Fruit fly (Drosophila melanogaster) whole organism, prepupa: ENCODE data around the gene Npc2b.
A peak's percentile ranks its signal among the peaks of the same experiment; 100 is the strongest.

Experiments
- Blimp-1 ChIP-seq: fragments of 200-800 bp; sonication (Bioruptor generic); optimal IDR thresholded peaks from 3 replicates; lab custom pipeline; 2017; ENCODE audit warnings: missing biosample characterization, missing genetic modification characterization, mild to moderate bottlenecking, moderate library complexity, missing genetic modification reagents
- CG11294 ChIP-seq: fragments of 200-800 bp; sonication (Bioruptor generic); IDR thresholded peaks from 2 replicates; pipeline ENCODE4 v1.3.6; 2022; ENCODE audit warnings: missing biosample characterization, missing genetic modification characterization
- CG11762 ChIP-seq: fragments of 200-800 bp; sonication (Bioruptor generic); optimal IDR thresholded peaks from 3 replicates; lab custom pipeline; 2016; ENCODE audit warnings: missing biosample characterization, missing genetic modification characterization; ENCODE audit not compliant: insufficient read depth
- CG11902 ChIP-seq: fragments of 200-800 bp; sonication (Bioruptor generic); optimal IDR thresholded peaks from 3 replicates; lab custom pipeline; 2016; ENCODE audit warnings: missing biosample characterization, missing genetic modification characterization
- CG3032 ChIP-seq: fragments of 200-800 bp; optimal IDR thresholded peaks from 2 replicates; lab custom pipeline; 2019; ENCODE audit warnings: missing biosample characterization, mild to moderate bottlenecking, missing genetic modification characterization, moderate library complexity
- CG31627 ChIP-seq: fragments of 200-800 bp; sonication (Bioruptor generic); optimal IDR thresholded peaks from 3 replicates; lab custom pipeline; 2016; ENCODE audit warnings: missing biosample characterization, missing genetic modification characterization
- CG32006 ChIP-seq: fragments of 200-800 bp; sonication (Bioruptor generic); optimal IDR thresholded peaks from 3 replicates; lab custom pipeline; 2017; ENCODE audit warnings: missing biosample characterization, mild to moderate bottlenecking, missing genetic modification characterization
- CG3919 ChIP-seq: fragments of 200-800 bp; sonication (Bioruptor generic); optimal IDR thresholded peaks from 3 replicates; lab custom pipeline; 2016; ENCODE audit warnings: missing biosample characterization, missing genetic modification characterization
- CG4318 ChIP-seq: fragments of 200-800 bp; sonication (Bioruptor generic); optimal IDR thresholded peaks from 3 replicates; lab custom pipeline; 2017; ENCODE audit warnings: missing biosample characterization, mild to moderate bottlenecking, missing genetic modification characterization
- CG6163 ChIP-seq: fragments of 200-800 bp; sonication (Bioruptor generic); IDR thresholded peaks from 3 replicates; pipeline ENCODE4 v1.3.6; 2022; ENCODE audit warnings: missing biosample characterization, missing genetic modification characterization
- CG6276 ChIP-seq: fragments of 200-800 bp; sonication (Bioruptor generic); optimal IDR thresholded peaks from 2 replicates; lab custom pipeline; 2017; ENCODE audit warnings: missing biosample characterization, mild to moderate bottlenecking, missing genetic modification characterization
- CG6854 ChIP-seq: fragments of 200-800 bp; sonication (Bioruptor generic); optimal IDR thresholded peaks from 2 replicates; lab custom pipeline; 2017; ENCODE audit warnings: missing biosample characterization, mild to moderate bottlenecking, missing genetic modification characterization
- CG7368 ChIP-seq: fragments of 200-800 bp; sonication (Bioruptor generic); optimal IDR thresholded peaks from 3 replicates; lab custom pipeline; 2016; ENCODE audit warnings: missing biosample characterization, missing genetic modification characterization
- CG8119 ChIP-seq: fragments of 200-800 bp; sonication (Bioruptor generic); IDR thresholded peaks from 3 replicates; pipeline ENCODE4 v1.3.6; 2022; ENCODE audit warnings: missing biosample characterization, missing genetic modification characterization
- CG8319 ChIP-seq: fragments of 200-800 bp; sonication (Bioruptor generic); optimal IDR thresholded peaks from 3 replicates; lab custom pipeline; 2016; ENCODE audit warnings: missing biosample characterization, missing genetic modification characterization
- CG8632 ChIP-seq: fragments of 200-800 bp; sonication (Bioruptor generic); optimal IDR thresholded peaks from 3 replicates; lab custom pipeline; 2016; ENCODE audit warnings: missing biosample characterization, missing genetic modification characterization
- Eip78C ChIP-seq: fragments of 200-800 bp; sonication (Bioruptor generic); peaks from one replicate; lab custom pipeline; 2016; ENCODE audit warnings: missing biosample characterization, missing genetic modification characterization
- Eip93F ChIP-seq: fragments of 200-800 bp; sonication (Bioruptor generic); optimal IDR thresholded peaks from 2 replicates; lab custom pipeline; 2016; ENCODE audit warnings: missing biosample characterization, mild to moderate bottlenecking, missing genetic modification characterization
- Ets21C ChIP-seq: fragments of 200-800 bp; sonication (Bioruptor generic); optimal IDR thresholded peaks from 3 replicates; lab custom pipeline; 2016; ENCODE audit warnings: missing biosample characterization, missing genetic modification characterization
- Ets96B ChIP-seq: fragments of 200-800 bp; optimal IDR thresholded peaks from 2 replicates; lab custom pipeline; 2019; ENCODE audit warnings: missing biosample characterization, mild to moderate bottlenecking, missing genetic modification characterization, moderate library complexity
- Gug ChIP-seq: fragments of 200-800 bp; sonication (Bioruptor generic); IDR thresholded peaks from 2 replicates; pipeline ENCODE4 v1.3.6; 2022; ENCODE audit warnings: missing biosample characterization, missing genetic modification characterization
- Hr39 ChIP-seq: fragments of 200-800 bp; sonication (Bioruptor generic); optimal IDR thresholded peaks from 2 replicates; lab custom pipeline; 2016; ENCODE audit warnings: missing biosample characterization, missing genetic modification characterization
- Hr4 ChIP-seq: fragments of 200-800 bp; sonication (Bioruptor generic); optimal IDR thresholded peaks from 3 replicates; lab custom pipeline; 2016; ENCODE audit warnings: missing biosample characterization, missing genetic modification characterization
- Met ChIP-seq: fragments of 200-800 bp; sonication (Bioruptor generic); optimal IDR thresholded peaks from 3 replicates; lab custom pipeline; 2016; ENCODE audit warnings: missing biosample characterization, missing genetic modification characterization
- OdsH ChIP-seq: fragments of 200-800 bp; sonication (Bioruptor generic); optimal IDR thresholded peaks from 3 replicates; lab custom pipeline; 2016; ENCODE audit warnings: missing biosample characterization, missing genetic modification characterization
- achi ChIP-seq: fragments of 200-800 bp; sonication (Bioruptor generic); optimal IDR thresholded peaks from 3 replicates; lab custom pipeline; 2016; ENCODE audit warnings: missing biosample characterization, missing genetic modification characterization
- acj6 ChIP-seq: fragments of 200-800 bp; sonication (Bioruptor generic); optimal IDR thresholded peaks from 3 replicates; lab custom pipeline; 2016; ENCODE audit warnings: missing biosample characterization, missing genetic modification characterization
- dsx ChIP-seq: fragments of 200-800 bp; optimal IDR thresholded peaks from 3 replicates; lab custom pipeline; 2019; ENCODE audit warnings: missing biosample characterization, mild to moderate bottlenecking, missing genetic modification characterization, moderate library complexity; ENCODE audit not compliant: poor library complexity, severe bottlenecking
- fd59A ChIP-seq: fragments of 200-800 bp; sonication (Bioruptor generic); optimal IDR thresholded peaks from 2 replicates; lab custom pipeline; 2017; ENCODE audit warnings: missing biosample characterization, mild to moderate bottlenecking, missing genetic modification characterization, missing genetic modification reagents
- fd85E ChIP-seq: fragments of 200-800 bp; sonication (Bioruptor generic); optimal IDR thresholded peaks from 3 replicates; lab custom pipeline; 2016; ENCODE audit warnings: missing biosample characterization, missing genetic modification characterization
- fkh ChIP-seq: fragments of 200-800 bp; sonication (Bioruptor generic); optimal IDR thresholded peaks from 3 replicates; lab custom pipeline; 2017; ENCODE audit warnings: missing biosample characterization, mild to moderate bottlenecking, missing genetic modification characterization, moderate library complexity
- lz ChIP-seq: fragments of 200-800 bp; sonication (Bioruptor generic); optimal IDR thresholded peaks from 3 replicates; lab custom pipeline; 2016; ENCODE audit warnings: missing biosample characterization, missing genetic modification characterization
- pdm3 ChIP-seq: fragments of 200-800 bp; sonication (Bioruptor generic); optimal IDR thresholded peaks from 3 replicates; lab custom pipeline; 2016; ENCODE audit warnings: missing biosample characterization, missing genetic modification characterization
- salr ChIP-seq, 2 experiments: fragments of 200-800 bp; sonication (Bioruptor generic); optimal IDR thresholded peaks; 3 replicates each; lab custom pipeline; 2016 to 2018; ENCODE audit warnings: missing biosample characterization in 2 of 2, missing genetic modification characterization in 2 of 2, mild to moderate bottlenecking in 1 of 2
- spab ChIP-seq: fragments of 200-800 bp; sonication (Bioruptor generic); optimal IDR thresholded peaks from 2 replicates; lab custom pipeline; 2017; ENCODE audit warnings: missing biosample characterization, mild to moderate bottlenecking, missing genetic modification characterization, missing genetic modification reagents
- ss ChIP-seq, 2 experiments: fragments of 200-800 bp; sonication (Bioruptor generic); optimal IDR thresholded peaks; 2 replicates in 1 of 2; 3 replicates in 1 of 2; lab custom pipeline; 2017 to 2018; ENCODE audit warnings: mild to moderate bottlenecking in 2 of 2, missing biosample characterization in 2 of 2, missing genetic modification characterization in 2 of 2, moderate library complexity in 1 of 2
- svp ChIP-seq: fragments of 200-800 bp; sonication (Bioruptor generic); peaks from one replicate; lab custom pipeline; 2016; ENCODE audit warnings: missing biosample characterization, missing genetic modification characterization
- vri ChIP-seq: fragments of 200-800 bp; sonication (Bioruptor generic); optimal IDR thresholded peaks from 3 replicates; lab custom pipeline; 2016; ENCODE audit warnings: missing biosample characterization, mild to moderate bottlenecking, missing genetic modification characterization

The Npc2b gene

DNA sequence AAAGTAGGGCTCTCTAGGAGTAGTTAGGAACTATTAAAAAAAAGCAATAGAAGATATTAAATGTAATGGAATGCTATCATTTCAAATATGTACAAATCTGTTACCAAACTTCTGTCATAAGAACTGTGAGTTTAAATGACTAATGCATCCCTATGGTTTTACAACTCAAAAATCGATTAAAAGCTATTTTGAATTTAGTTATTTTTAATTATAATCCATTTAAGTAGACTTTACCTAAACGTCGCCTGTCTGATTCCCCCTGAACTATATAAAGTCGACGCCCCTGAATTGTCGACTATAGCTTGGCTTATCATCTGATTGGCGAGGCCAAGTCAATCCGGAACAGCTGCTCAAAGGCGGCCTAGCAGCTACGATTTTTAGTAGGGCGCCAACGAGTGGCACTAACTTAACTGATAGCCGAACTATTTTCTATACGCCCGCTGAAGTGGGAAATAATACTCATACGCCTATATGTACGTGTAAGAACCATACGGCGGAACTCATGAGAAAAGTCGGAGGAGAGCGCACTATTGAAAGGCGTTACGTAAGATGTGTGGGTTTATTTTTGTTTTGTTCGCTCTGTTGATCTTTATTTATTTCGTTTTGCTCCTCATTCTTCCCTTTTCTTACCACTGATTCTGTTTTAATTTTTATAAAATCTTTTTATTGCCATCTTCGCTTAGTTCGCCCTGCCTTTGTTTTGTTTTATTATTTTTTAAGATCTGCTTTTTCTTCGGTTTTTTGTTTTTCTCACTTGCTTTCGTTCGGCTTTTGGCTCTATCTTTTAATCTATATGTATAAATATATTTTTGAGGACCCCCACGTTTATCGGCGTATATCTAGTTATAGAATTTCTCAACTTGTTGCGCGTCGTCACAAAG, 27.1 kb upstream of the Npc2b start (continued):
- TF ChIP-seq OdsH (GFP tag; lab: Kevin White, UChicago), result peak; percentile 62
- TF ChIP-seq Gug (GFP tag; lab: Robert Waterston, UW), result no peak
- peak; percentile 61 for TF ChIP-seq Hr39
- no peak for TF ChIP-seq CG6276
- TF ChIP-seq CG3032 (tag; lab: Kevin White, UChicago), result peak; percentile 92
- peak; percentile 90 for TF ChIP-seq fd59A (GFP tag; lab: Kevin White, UChicago)
- TF ChIP-seq CG11294 (GFP tag; lab: Robert Waterston, UW), result peak; percentile 62; the same call in 1 of the 2 replicates
- no peak for TF ChIP-seq Hr4
- no peak for TF ChIP-seq Eip93F
- TF ChIP-seq Met (GFP tag; lab: Kevin White, UChicago), result peak; percentile 54

DNA sequence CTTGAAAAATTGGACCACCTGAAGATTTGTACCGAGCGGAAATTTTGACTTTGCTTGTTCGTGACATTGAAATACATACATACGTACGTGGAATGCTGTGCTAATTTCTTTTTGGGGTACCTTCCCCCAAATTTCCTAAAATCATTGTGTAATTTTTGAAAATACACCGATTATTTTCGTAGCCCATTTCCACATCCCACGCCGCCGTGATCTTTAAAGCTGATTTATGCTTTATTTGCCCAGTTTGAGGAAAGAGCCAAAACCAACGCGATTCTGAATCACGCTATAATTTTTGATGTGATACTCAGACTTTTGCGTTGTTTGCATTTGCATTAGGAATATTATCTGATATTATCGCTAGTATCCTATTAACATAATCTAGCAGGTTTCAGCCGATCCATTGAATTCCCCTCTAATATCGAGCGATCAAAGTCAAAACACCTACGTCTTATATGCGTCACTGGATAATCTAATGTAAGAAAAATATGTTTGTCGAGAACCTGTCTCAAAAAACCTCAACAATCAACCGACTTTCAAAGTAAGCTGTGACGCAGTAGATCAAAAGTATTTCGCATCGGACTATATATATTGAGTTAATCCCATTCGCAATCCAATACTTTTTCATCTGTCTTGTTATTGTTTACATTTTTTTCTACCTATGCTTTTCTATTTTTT, 26.3 kb upstream of the Npc2b start:
- TF ChIP-seq CG8319 (GFP tag; lab: Kevin White, UChicago), result no peak
- no peak for TF ChIP-seq CG3919 (GFP tag; lab: Kevin White, UChicago)
- no peak for TF ChIP-seq CG11762
- TF ChIP-seq CG3032 (tag; lab: Kevin White, UChicago), result no peak
- no peak for TF ChIP-seq achi (GFP tag; lab: Kevin White, UChicago)
- TF ChIP-seq CG32006 (GFP tag; lab: Kevin White, UChicago), result no peak
- TF ChIP-seq CG7368 (GFP tag; lab: Kevin White, UChicago), result no peak
- no peak for TF ChIP-seq acj6
- TF ChIP-seq OdsH (GFP tag; lab: Kevin White, UChicago), result no peak
- TF ChIP-seq fd59A (GFP tag; lab: Kevin White, UChicago), result no peak
- TF ChIP-seq Ets21C (GFP tag; lab: Kevin White, UChicago), result no peak
- no peak for TF ChIP-seq ss (GFP tag; optimal IDR thresholded peaks at IDR 0.05; lab: Kevin White, UChicago)
- no peak for TF ChIP-seq svp (GFP tag; lab: Kevin White, UChicago)
- TF ChIP-seq CG6163, result no peak
- no peak for TF ChIP-seq CG8632 (GFP tag; lab: Kevin White, UChicago)
- TF ChIP-seq fd85E (GFP tag; lab: Kevin White, UChicago), result no peak
- no peak for TF ChIP-seq dsx (GFP tag; lab: Kevin White, UChicago)
- TF ChIP-seq, all 60 proteins: peak for 0

DNA sequence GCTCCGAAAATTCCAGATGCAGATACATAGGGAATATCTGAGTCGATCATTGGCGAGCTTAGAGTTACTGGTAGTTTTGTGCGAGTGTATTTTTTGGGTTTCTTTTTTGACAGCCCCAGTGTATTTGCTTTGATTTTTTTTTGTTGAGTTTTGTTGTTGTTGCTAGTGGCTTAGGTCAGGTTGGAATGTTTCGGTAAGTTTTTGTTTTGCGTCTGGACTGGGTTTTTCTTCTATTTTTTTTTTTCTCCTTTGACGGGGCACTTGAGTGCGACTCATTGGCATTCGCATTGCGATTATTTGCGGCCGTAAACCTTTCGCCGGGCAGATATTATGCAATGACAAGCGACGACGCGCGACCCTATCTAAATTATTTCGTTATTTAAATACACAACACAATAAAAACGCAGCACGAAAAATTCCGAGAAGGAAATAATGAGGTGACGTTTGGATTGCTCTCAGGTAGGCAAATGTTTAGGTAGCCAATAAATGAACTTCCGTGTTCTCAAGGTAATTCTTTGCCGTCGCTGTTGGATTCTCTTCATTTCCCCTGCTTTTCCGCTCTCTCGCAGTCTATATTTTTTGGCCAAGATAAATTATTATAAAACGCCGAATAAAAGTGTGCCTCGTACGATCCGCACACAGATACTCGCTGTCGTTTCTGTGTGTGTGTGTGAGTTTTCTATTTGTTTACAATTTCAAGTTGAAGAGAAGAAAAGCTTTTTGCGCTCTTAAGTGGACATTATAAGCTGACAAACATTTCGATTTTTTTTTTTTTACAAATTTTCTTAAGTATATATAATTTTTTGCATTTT, 25.0 kb upstream of the Npc2b start:
- TF ChIP-seq svp (GFP tag; lab: Kevin White, UChicago) (peak; percentile 53), CG4318 (GFP tag; lab: Kevin White, UChicago) (no peak), vri (GFP tag; lab: Kevin White, UChicago) (peak; percentile 59), CG6163 (no peak), Blimp-1 (GFP tag; lab: Kevin White, UChicago) (no peak), Hr4 (no peak), fd59A (GFP tag; lab: Kevin White, UChicago) (no peak), Eip78C (GFP tag; lab: Kevin White, UChicago) (peak; percentile 14), CG32006 (GFP tag; lab: Kevin White, UChicago) (no peak), fkh (GFP tag; lab: Kevin White, UChicago) (peak; percentile 20), OdsH (GFP tag; lab: Kevin White, UChicago) (no peak), CG6854 (GFP tag; lab: Kevin White, UChicago) (no peak), pdm3 (GFP tag; lab: Kevin White, UChicago) (no peak), Hr39 (no peak), CG11902 (GFP tag; lab: Kevin White, UChicago) (no peak), CG31627 (GFP tag; lab: Kevin White, UChicago) (no peak), salr (GFP tag; optimal IDR thresholded peaks at IDR 0.05; lab: Kevin White, UChicago) (no peak), CG8119 (GFP tag; lab: Robert Waterston, UW) (no peak), acj6 (no peak), Ets96B (tag; lab: Kevin White, UChicago) (no peak), spab (no peak), CG3032 (tag; lab: Kevin White, UChicago) (no peak), lz (GFP tag; lab: Kevin White, UChicago) (no peak), CG11294 (GFP tag; lab: Robert Waterston, UW) (no peak)
